Worm (Caenorhabditis elegans) whole organism, L2 larva: ENCODE measurements around the gene math-42.

Source experiments
- F13H6.1 ChIP-seq: sonication (generic microtip); optimal IDR thresholded peaks from 2 replicates; lab custom pipeline; 2016; ENCODE audit warnings: missing genetic modification characterization, missing compliant biosample characterization
- Y55F3AM.14 ChIP-seq: fragments of 200-800 bp; sonication (Bioruptor generic); optimal IDR thresholded peaks from 2 replicates; lab custom pipeline; 2018; ENCODE audit warnings: mild to moderate bottlenecking, missing genetic modification characterization, missing compliant biosample characterization
- ceh-16 ChIP-seq: fragments of 150-350 bp; optimal IDR thresholded peaks from 2 replicates; lab custom pipeline; 2014; ENCODE audit warnings: missing biosample characterization, missing genetic modification characterization
- dmd-4 ChIP-seq: sonication (generic microtip); optimal IDR thresholded peaks from 2 replicates; lab custom pipeline; 2017; ENCODE audit warnings: missing biosample characterization, missing genetic modification characterization
- egl-27 ChIP-seq: sonication (generic microtip); optimal IDR thresholded peaks from 3 replicates; lab custom pipeline; 2017; ENCODE audit warnings: missing biosample characterization, missing genetic modification reagents, missing genetic modification characterization
- gmeb-1 ChIP-seq: fragments of 150-350 bp; optimal IDR thresholded peaks from 2 replicates; lab custom pipeline; 2014; ENCODE audit warnings: missing biosample characterization, missing genetic modification characterization
- lin-13 ChIP-seq: fragments of 150-350 bp; optimal IDR thresholded peaks from 2 replicates; lab custom pipeline; 2014; ENCODE audit warnings: missing biosample characterization, missing genetic modification reagents, missing genetic modification characterization
- lsy-2 ChIP-seq, 2 experiments: fragments of 150-350 bp in 1 of 2; sonication (generic microtip) in 1 of 2; optimal IDR thresholded peaks; 2 replicates each; lab custom pipeline; 2014 to 2017; ENCODE audit warnings: missing biosample characterization in 2 of 2, missing genetic modification characterization in 2 of 2
- nhr-10 ChIP-seq: sonication (generic microtip); optimal IDR thresholded peaks from 2 replicates; lab custom pipeline; 2017; ENCODE audit warnings: missing biosample characterization, missing genetic modification characterization
- nhr-11 ChIP-seq: fragments of 150-350 bp; optimal IDR thresholded peaks from 2 replicates; lab custom pipeline; 2014; ENCODE audit warnings: missing biosample characterization, missing genetic modification characterization
- skn-1 ChIP-seq: sonication (generic microtip); optimal IDR thresholded peaks from 2 replicates; lab custom pipeline; 2017; ENCODE audit warnings: missing biosample characterization, missing genetic modification characterization
- snpc-4 ChIP-seq: fragments of 150-350 bp; optimal IDR thresholded peaks from 2 replicates; lab custom pipeline; 2014; ENCODE audit warnings: missing biosample characterization, missing genetic modification characterization
- ztf-4 ChIP-seq: fragments of 150-350 bp; optimal IDR thresholded peaks from 2 replicates; lab custom pipeline; 2014; ENCODE audit warnings: missing biosample characterization, missing genetic modification characterization

DNA sequence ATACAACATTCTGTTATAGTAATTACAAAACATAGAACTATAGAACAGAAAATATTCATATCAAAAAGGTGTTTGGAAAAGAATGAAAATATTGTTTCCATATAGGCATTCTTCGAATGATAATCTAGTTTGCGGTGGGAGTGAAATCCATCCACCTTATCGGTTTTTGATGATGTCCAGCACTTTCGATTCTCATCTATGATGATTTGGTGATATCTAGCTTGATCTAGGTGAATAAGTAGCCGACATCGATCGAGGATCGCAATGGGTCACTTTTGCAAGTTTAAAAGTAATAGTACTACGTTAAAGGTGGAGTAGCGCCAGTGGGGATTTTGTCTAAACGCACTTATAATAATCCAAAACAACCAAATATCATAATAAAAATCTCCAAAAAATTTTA is 13.2 kb downstream of the math-42 start, which contains the start of gene R52.6:
- TF ChIP-seq gmeb-1 (no peak), skn-1 (tag; lab: Kevin White, UChicago) (no peak), snpc-4 (tag; lab: Kevin White, UChicago) (no peak), dmd-4 (no peak), ztf-4 (tag; lab: Kevin White, UChicago) (no peak), lin-13 (GFP tag; lab: Kevin White, UChicago) (no peak), ceh-16 (tag; lab: Kevin White, UChicago) (no peak), Y55F3AM.14 (GFP tag; lab: Kevin White, UChicago) (no peak), lsy-2 (tag; optimal IDR thresholded peaks at IDR 0.05; lab: Kevin White, UChicago) (no peak), F13H6.1 (tag; lab: Kevin White, UChicago) (no peak), nhr-11 (tag; lab: Kevin White, UChicago) (no peak), nhr-10 (tag; lab: Kevin White, UChicago) (no peak), egl-27 (tag; lab: Kevin White, UChicago) (no peak)
